Worm (Caenorhabditis elegans) whole organism, L3 larva: ENCODE measurements around the gene ZC443.4.

Experiments used
- lin-39 ChIP-seq: fragments of 150-350 bp; optimal IDR thresholded peaks from 2 replicates; lab custom pipeline; 2018; ENCODE audit warnings: missing biosample characterization, missing genetic modification reagents, missing genetic modification characterization
- nhr-25 ChIP-seq: sonication (generic microtip); optimal IDR thresholded peaks from 2 replicates; lab custom pipeline; 2017; ENCODE audit warnings: missing biosample characterization, missing genetic modification characterization
- nhr-76 ChIP-seq: fragments of 150-350 bp; sonication (generic microtip); optimal IDR thresholded peaks from 5 replicates; lab custom pipeline; 2014; ENCODE audit warnings: missing biosample characterization, missing genetic modification characterization
- nhr-77 ChIP-seq: fragments of 150-350 bp; optimal IDR thresholded peaks from 2 replicates; lab custom pipeline; 2014; ENCODE audit warnings: missing biosample characterization, missing genetic modification characterization
- pha-4 ChIP-seq: fragments of 150-350 bp; optimal IDR thresholded peaks from 2 replicates; lab custom pipeline; 2014; ENCODE audit warnings: missing biosample characterization, missing genetic modification reagents, missing genetic modification characterization
- snpc-4 ChIP-seq: fragments of 150-350 bp; optimal IDR thresholded peaks from 2 replicates; lab custom pipeline; 2014; ENCODE audit warnings: missing biosample characterization, missing genetic modification characterization

DNA sequence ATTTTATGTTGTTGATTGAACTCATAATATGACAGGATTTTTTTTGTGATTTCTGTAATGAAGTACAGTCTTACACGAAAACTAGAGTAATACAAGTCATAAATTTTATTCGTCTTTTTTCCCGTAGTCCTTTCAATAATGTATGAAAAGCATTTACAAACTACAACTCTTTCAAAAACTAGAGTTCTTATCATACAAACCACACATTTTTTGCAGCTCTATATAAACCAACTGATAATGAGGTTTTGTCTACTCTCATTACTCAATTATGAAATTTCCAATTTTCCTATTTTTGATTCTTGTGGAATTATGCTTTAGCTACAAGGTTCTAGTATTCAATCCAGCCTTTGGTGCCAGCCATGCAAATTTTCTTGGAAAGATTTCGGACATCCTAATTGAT lies 5.1 kb upstream of the ZC443.4 start, which contains the start of gene ugt-16:
- TF ChIP-seq snpc-4 (tag; lab: Kevin White, UChicago) (no peak), nhr-25 (tag; lab: Kevin White, UChicago) (no peak), pha-4 (tag; lab: Kevin White, UChicago) (no peak), nhr-77 (no peak), nhr-76 (tag; lab: Kevin White, UChicago) (no peak), lin-39 (tag; lab: Kevin White, UChicago) (no peak)
